Fruit fly (Drosophila melanogaster) whole organism, embryonic: ENCODE measurements around the gene Grip128.

Experiments used
- Bgb ChIP-seq: fragments of 200-800 bp; sonication (Bioruptor generic); IDR thresholded peaks from 2 replicates; pipeline ENCODE4 v1.3.6; 2022; ENCODE audit warnings: missing biosample characterization, missing genetic modification characterization; ENCODE audit not compliant: partially characterized antibody
- CG12219 ChIP-seq: fragments of 200-800 bp; sonication (Bioruptor generic); optimal IDR thresholded peaks from 3 replicates; lab custom pipeline; 2018; ENCODE audit warnings: missing biosample characterization, mild to moderate bottlenecking, missing genetic modification characterization
- CG12659 ChIP-seq: fragments of 200-800 bp; sonication (Bioruptor generic); optimal IDR thresholded peaks from 3 replicates; lab custom pipeline; 2017; ENCODE audit warnings: mild to moderate bottlenecking, missing biosample characterization, missing genetic modification reagents, missing genetic modification characterization
- CG12744 ChIP-seq: fragments of 200-800 bp; sonication (Bioruptor generic); optimal IDR thresholded peaks from 2 replicates; lab custom pipeline; 2016; ENCODE audit warnings: missing biosample characterization, missing genetic modification characterization
- CG13287 ChIP-seq: fragments of 200-800 bp; sonication (Bioruptor generic); IDR thresholded peaks from 2 replicates; pipeline ENCODE4 v1.3.6; 2022; ENCODE audit warnings: missing biosample characterization, missing genetic modification characterization; ENCODE audit not compliant: partially characterized antibody
- CG13894 ChIP-seq: fragments of 200-800 bp; sonication (Bioruptor generic); optimal IDR thresholded peaks from 3 replicates; lab custom pipeline; 2018; ENCODE audit warnings: missing biosample characterization, mild to moderate bottlenecking, missing genetic modification characterization, moderate library complexity
- CG14860 ChIP-seq: fragments of 200-800 bp; sonication (Bioruptor generic); IDR thresholded peaks from 3 replicates; pipeline ENCODE4 v1.3.6; 2022; ENCODE audit warnings: missing biosample characterization, missing genetic modification characterization; ENCODE audit not compliant: partially characterized antibody
- CG15514 ChIP-seq: fragments of 200-800 bp; sonication (Bioruptor generic); optimal IDR thresholded peaks from 3 replicates; lab custom pipeline; 2017; ENCODE audit warnings: missing biosample characterization, missing genetic modification characterization, mild to moderate bottlenecking, moderate library complexity, missing genetic modification reagents
- CG16813 ChIP-seq: fragments of 200-800 bp; sonication (Bioruptor generic); IDR thresholded peaks from 3 replicates; pipeline ENCODE4 v1.3.6; 2022; ENCODE audit warnings: missing biosample characterization, missing genetic modification characterization; ENCODE audit not compliant: partially characterized antibody
- CG2116 ChIP-seq: fragments of 200-800 bp; sonication (Bioruptor generic); optimal IDR thresholded peaks from 3 replicates; lab custom pipeline; 2018; ENCODE audit warnings: missing biosample characterization, mild to moderate bottlenecking, missing genetic modification characterization
- CG34224 ChIP-seq: fragments of 200-800 bp; sonication (Bioruptor generic); IDR thresholded peaks from 3 replicates; pipeline ENCODE4 v1.3.6; 2022; ENCODE audit warnings: missing biosample characterization, missing genetic modification characterization; ENCODE audit not compliant: partially characterized antibody
- CG42726 ChIP-seq: fragments of 200-800 bp; sonication (Bioruptor generic); IDR thresholded peaks from 2 replicates; pipeline ENCODE4 v1.3.6; 2022; ENCODE audit warnings: missing biosample characterization, missing genetic modification characterization; ENCODE audit not compliant: partially characterized antibody
- CG6791 ChIP-seq: fragments of 200-800 bp; sonication (Bioruptor generic); IDR thresholded peaks from 3 replicates; pipeline ENCODE4 v1.3.6; 2022; ENCODE audit warnings: missing biosample characterization, missing genetic modification characterization; ENCODE audit not compliant: partially characterized antibody
- CG8290 ChIP-seq, 3 experiments: fragments of 200-800 bp; sonication (Bioruptor generic); optimal IDR thresholded peaks; 2 replicates each; lab custom pipeline; 2016 to 2019; ENCODE audit warnings: missing biosample characterization in 3 of 3, missing genetic modification characterization in 3 of 3, mild to moderate bottlenecking in 2 of 3, moderate library complexity in 1 of 3
- D19A ChIP-seq: fragments of 200-800 bp; optimal IDR thresholded peaks from 3 replicates; lab custom pipeline; 2019; ENCODE audit warnings: missing biosample characterization, mild to moderate bottlenecking, missing genetic modification characterization, moderate library complexity
- Dll ChIP-seq: fragments of 200-800 bp; sonication (Bioruptor generic); IDR thresholded peaks from 4 replicates; pipeline ENCODE4 v1.3.6; 2022; ENCODE audit warnings: missing biosample characterization, missing genetic modification characterization; ENCODE audit not compliant: partially characterized antibody
- Doc3 ChIP-seq: fragments of 200-800 bp; sonication (Bioruptor generic); IDR thresholded peaks from 3 replicates; pipeline ENCODE4 v1.3.6; 2022; ENCODE audit warnings: missing biosample characterization, missing genetic modification characterization; ENCODE audit not compliant: partially characterized antibody
- Dref ChIP-seq: fragments of 200-800 bp; sonication (Bioruptor generic); IDR thresholded peaks from 2 replicates; pipeline ENCODE4 v1.3.6; 2022; ENCODE audit warnings: missing biosample characterization, missing genetic modification characterization
- E2f2 ChIP-seq: fragments of 200-800 bp; sonication (Bioruptor generic); IDR thresholded peaks from 2 replicates; pipeline ENCODE4 v1.3.6; 2022; ENCODE audit warnings: missing biosample characterization, missing genetic modification characterization
- Ets97D ChIP-seq: fragments of 200-800 bp; sonication (Bioruptor generic); optimal IDR thresholded peaks from 3 replicates; lab custom pipeline; 2016; ENCODE audit warnings: missing biosample characterization, missing genetic modification characterization
- HLH4C ChIP-seq: fragments of 200-800 bp; sonication (Bioruptor generic); IDR thresholded peaks from 3 replicates; pipeline ENCODE4 v1.3.6; 2022; ENCODE audit warnings: missing biosample characterization, missing genetic modification characterization; ENCODE audit not compliant: partially characterized antibody
- Nf-YB ChIP-seq: fragments of 200-800 bp; sonication (Bioruptor generic); optimal IDR thresholded peaks from 3 replicates; lab custom pipeline; 2019; ENCODE audit warnings: missing biosample characterization, mild to moderate bottlenecking, missing genetic modification characterization, moderate library complexity
- Opbp ChIP-seq: fragments of 200-800 bp; sonication (Bioruptor generic); IDR thresholded peaks from 3 replicates; pipeline ENCODE4 v1.3.6; 2022; ENCODE audit warnings: missing biosample characterization, missing genetic modification characterization; ENCODE audit not compliant: partially characterized antibody
- Optix ChIP-seq: fragments of 200-800 bp; sonication (Bioruptor generic); IDR thresholded peaks from 3 replicates; pipeline ENCODE4 v1.3.6; 2022; ENCODE audit warnings: missing biosample characterization, missing genetic modification characterization
- Spps ChIP-seq: fragments of 200-800 bp; sonication (Bioruptor generic); optimal IDR thresholded peaks from 2 replicates; lab custom pipeline; 2018; ENCODE audit warnings: missing biosample characterization, mild to moderate bottlenecking, missing genetic modification characterization
- Sry-δ ChIP-seq: fragments of 200-800 bp; sonication (Bioruptor generic); optimal IDR thresholded peaks from 2 replicates; lab custom pipeline; 2016; ENCODE audit warnings: missing biosample characterization, missing genetic modification characterization
- Xrp1 ChIP-seq: fragments of 200-800 bp; sonication (Bioruptor generic); IDR thresholded peaks from 2 replicates; pipeline ENCODE4 v1.3.6; 2022; ENCODE audit warnings: missing biosample characterization, missing genetic modification characterization
- aop ChIP-seq: fragments of 200-800 bp; sonication (Bioruptor generic); IDR thresholded peaks from 2 replicates; pipeline ENCODE4 v1.3.6; 2022; ENCODE audit warnings: missing biosample characterization, missing genetic modification characterization
- ato ChIP-seq: fragments of 200-800 bp; sonication (Bioruptor generic); IDR thresholded peaks from 2 replicates; pipeline ENCODE4 v1.3.6; 2022; ENCODE audit warnings: missing biosample characterization, missing genetic modification characterization; ENCODE audit not compliant: partially characterized antibody
- bbx ChIP-seq: fragments of 200-800 bp; sonication (Bioruptor generic); IDR thresholded peaks from 2 replicates; pipeline ENCODE4 v1.3.6; 2022; ENCODE audit warnings: missing biosample characterization, missing genetic modification characterization; ENCODE audit not compliant: partially characterized antibody
- cg ChIP-seq: fragments of 200-800 bp; sonication (Bioruptor generic); optimal IDR thresholded peaks from 3 replicates; lab custom pipeline; 2019; ENCODE audit warnings: missing biosample characterization, mild to moderate bottlenecking, missing genetic modification characterization, moderate library complexity
- chm ChIP-seq: fragments of 200-800 bp; sonication (Bioruptor generic); IDR thresholded peaks from 2 replicates; pipeline ENCODE4 v1.3.6; 2022; ENCODE audit warnings: missing biosample characterization, missing genetic modification characterization
- ems ChIP-seq: fragments of 200-800 bp; sonication (Bioruptor generic); optimal IDR thresholded peaks from 3 replicates; lab custom pipeline; 2016; ENCODE audit warnings: missing biosample characterization, missing genetic modification characterization
- hth ChIP-seq: fragments of >200 bp; optimal IDR thresholded peaks from 2 replicates; lab custom pipeline; 2017; ENCODE audit warnings: inconsistent platforms
- inv ChIP-seq: fragments of 200-800 bp; sonication (Bioruptor generic); IDR thresholded peaks from 2 replicates; pipeline ENCODE4 v1.3.6; 2022; ENCODE audit warnings: missing biosample characterization, missing genetic modification characterization; ENCODE audit not compliant: partially characterized antibody
- nerfin-2 ChIP-seq: fragments of 200-800 bp; sonication (Bioruptor generic); IDR thresholded peaks from 2 replicates; pipeline ENCODE4 v1.3.6; 2022; ENCODE audit warnings: missing biosample characterization, missing genetic modification characterization; ENCODE audit not compliant: partially characterized antibody
- sna ChIP-seq: fragments of 200-800 bp; sonication (Bioruptor generic); IDR thresholded peaks from 2 replicates; pipeline ENCODE4 v1.3.6; 2022; ENCODE audit warnings: missing biosample characterization, missing genetic modification characterization; ENCODE audit not compliant: partially characterized antibody
- sob ChIP-seq: fragments of 200-800 bp; sonication (Bioruptor generic); IDR thresholded peaks from 2 replicates; pipeline ENCODE4 v1.3.6; 2022; ENCODE audit warnings: missing biosample characterization, missing genetic modification characterization
- sr ChIP-seq: fragments of 200-800 bp; sonication (Bioruptor generic); IDR thresholded peaks from 3 replicates; pipeline ENCODE4 v1.3.6; 2022; ENCODE audit warnings: missing biosample characterization, missing genetic modification characterization
- stwl ChIP-seq: fragments of 200-800 bp; sonication (Bioruptor generic); optimal IDR thresholded peaks from 3 replicates; lab custom pipeline; 2018; ENCODE audit warnings: missing biosample characterization, mild to moderate bottlenecking, missing genetic modification characterization, moderate library complexity
- tup ChIP-seq: fragments of 200-800 bp; sonication (Bioruptor generic); optimal IDR thresholded peaks from 2 replicates; lab custom pipeline; 2016; ENCODE audit warnings: missing biosample characterization, mild to moderate bottlenecking, missing genetic modification characterization, moderate library complexity
- unc-4 ChIP-seq: fragments of 200-800 bp; sonication (Bioruptor generic); IDR thresholded peaks from 2 replicates; pipeline ENCODE4 v1.3.6; 2022; ENCODE audit warnings: missing biosample characterization, missing genetic modification characterization; ENCODE audit not compliant: partially characterized antibody
- vnd ChIP-seq: fragments of 200-800 bp; sonication (Bioruptor generic); IDR thresholded peaks from 3 replicates; pipeline ENCODE4 v1.3.6; 2022; ENCODE audit warnings: missing biosample characterization, missing genetic modification characterization; ENCODE audit not compliant: partially characterized antibody
- vvl ChIP-seq: fragments of 200-800 bp; sonication (Bioruptor generic); IDR thresholded peaks from 2 replicates; pipeline ENCODE4 v1.3.6; 2022; ENCODE audit warnings: missing biosample characterization, missing genetic modification characterization

Gene Grip128

dm6 chrX:15486682-15487081 lies 14.8 kb upstream of the Grip128 start, which contains the start of gene Gmap (continued):
- TF ChIP-seq sob (GFP tag; lab: Robert Waterston, UW) = no peak
- TF ChIP-seq Sry-δ (GFP tag; lab: Kevin White, UChicago) = peak; percentile 29
- TF ChIP-seq CG12219 (GFP tag; lab: Kevin White, UChicago) = no peak
- no peak for TF ChIP-seq Xrp1 (GFP tag; lab: Robert Waterston, UW)
- TF ChIP-seq hth (lab: Kevin White, UChicago) = no peak
- peak; percentile 15 for TF ChIP-seq CG12659 (GFP tag; lab: Kevin White, UChicago)
- no peak for TF ChIP-seq sr (GFP tag; lab: Robert Waterston, UW)
- no peak for TF ChIP-seq CG13894
- no peak for TF ChIP-seq Spps
- no peak for TF ChIP-seq D19A (tag; lab: Kevin White, UChicago)
- no peak for TF ChIP-seq tup (GFP tag; lab: Kevin White, UChicago)
- no peak for TF ChIP-seq Nf-YB (GFP tag; lab: Kevin White, UChicago)

dm6 chrX:15484451-15485032 lies 12.6 kb upstream of the Grip128 start:
- TF ChIP-seq CG6791 (peak; percentile 70; the same call in 1 of the 3 replicates), ato (peak; percentile 60; the same call in 1 of the 2 replicates), nerfin-2 (GFP tag; lab: Robert Waterston, UW) (peak; percentile 58; the same call in 1 of the 2 replicates), ems (no peak), vvl (no peak), CG14860 (GFP tag; lab: Robert Waterston, UW) (peak; percentile 56; the same call in 1 of the 3 replicates), Ets97D (GFP tag; lab: Kevin White, UChicago) (no peak), cg (GFP tag; lab: Kevin White, UChicago) (peak; percentile 80), Bgb (GFP tag; lab: Robert Waterston, UW) (peak; percentile 49), aop (GFP tag; lab: Robert Waterston, UW) (no peak), CG16813 (GFP tag; lab: Robert Waterston, UW) (peak; percentile 71), sna (GFP tag; lab: Robert Waterston, UW) (0 out of 2 replicates have a peak, but pooled peaks have one; percentile 21), Dref (peak; percentile 65), CG13287 (GFP tag; lab: Robert Waterston, UW) (peak; percentile 51), HLH4C (GFP tag; lab: Robert Waterston, UW) (peak; percentile 74), CG12744 (GFP tag; lab: Kevin White, UChicago) (no peak), CG15514 (peak; percentile 3), bbx (GFP tag; lab: Robert Waterston, UW) (peak; percentile 76), inv (GFP tag; lab: Robert Waterston, UW) (0 out of 2 replicates have a peak, but pooled peaks have one; percentile 14), vnd (0 out of 3 replicates have a peak, but pooled peaks have one; percentile 44), sr (GFP tag; lab: Robert Waterston, UW) (peak; percentile 95), CG42726 (peak; percentile 25; the same call in 1 of the 2 replicates), CG2116 (GFP tag; lab: Kevin White, UChicago) (peak; percentile 59), unc-4 (0 out of 2 replicates have a peak, but pooled peaks have one; percentile 40), Optix (GFP tag; lab: Robert Waterston, UW) (no peak), Dll (GFP tag; lab: Robert Waterston, UW) (peak; percentile 56; the same call in 2 of the 4 replicates), Doc3 (GFP tag; lab: Robert Waterston, UW) (0 out of 3 replicates have a peak, but pooled peaks have one; percentile 20), CG34224 (GFP tag; lab: Robert Waterston, UW) (peak; percentile 62; the same call in 2 of the 3 replicates), CG8290 (GFP tag; optimal IDR thresholded peaks at IDR 0.05; lab: Kevin White, UChicago) (peak; percentile 38), CG8290 (tag; optimal IDR thresholded peaks at IDR 0.05; lab: Kevin White, UChicago) (peak; percentile 20 to 46), stwl (tag; lab: Kevin White, UChicago) (peak; percentile 56), Opbp (GFP tag; lab: Robert Waterston, UW) (peak; percentile 70; the same call in 2 of the 3 replicates), chm (GFP tag; lab: Robert Waterston, UW) (no peak), E2f2 (0 out of 2 replicates have a peak, but pooled peaks have one; percentile 29)
